Worm (Caenorhabditis elegans): ENCODE data around the gene orai-1.
A peak's percentile ranks its signal among the peaks of the same experiment; 100 is the strongest.

orai-1 gene

ce11 chrIII:617467-617866 lies 29.1 kb upstream of the orai-1 start, which contains the start of gene T19C3.2:
TSS of gene T19C3.2 (minus strand) at chrIII:617567.
- TF ChIP-seq ztf-11 (tag; optimal IDR thresholded peaks at IDR 0.05) (no peak), unc-39 (tag; optimal IDR thresholded peaks at IDR 0.05) (no peak), sptf-1 (tag; optimal IDR thresholded peaks at IDR 0.05) (no peak), mep-1 (tag; optimal IDR thresholded peaks at IDR 0.05) (no peak), elt-1 (tag; optimal IDR thresholded peaks at IDR 0.05; ENCODE audit: borderline replicate concordance, insufficient read depth) (no peak), nhr-2 (tag; optimal IDR thresholded peaks at IDR 0.05) (no peak), ceh-39 (tag; optimal IDR thresholded peaks at IDR 0.05) (no peak), ceh-43 (GFP tag; optimal IDR thresholded peaks at IDR 0.05) (no peak), drap-1 (GFP tag; optimal IDR thresholded peaks at IDR 0.05) (no peak), nhr-12 (tag; optimal IDR thresholded peaks at IDR 0.05) (no peak), zip-8 (tag; optimal IDR thresholded peaks at IDR 0.05) (no peak)

- TF ChIP-seq lsy-2 (tag; optimal IDR thresholded peaks at IDR 0.05) (no peak), lin-32 (GFP tag; optimal IDR thresholded peaks at IDR 0.05) (no peak), mep-1 (tag; optimal IDR thresholded peaks at IDR 0.05) (no peak), nhr-2 (tag; optimal IDR thresholded peaks at IDR 0.05) (no peak), elt-1 (tag; optimal IDR thresholded peaks at IDR 0.05; ENCODE audit: borderline replicate concordance, insufficient read depth) (no peak), unc-62 (GFP tag; optimal IDR thresholded peaks at IDR 0.05) (no peak), sptf-1 (tag; optimal IDR thresholded peaks at IDR 0.05) (no peak), ham-2 (GFP tag; optimal IDR thresholded peaks at IDR 0.05) (no peak), mab-5 (tag; optimal IDR thresholded peaks at IDR 0.05) (no peak), unc-39 (tag; optimal IDR thresholded peaks at IDR 0.05) (no peak), mls-2 (tag; optimal IDR thresholded peaks at IDR 0.05) (no peak), nhr-237 (tag; optimal IDR thresholded peaks at IDR 0.05) (no peak), tbx-8 (GFP tag; optimal IDR thresholded peaks at IDR 0.05) (no peak), blmp-1 (tag; optimal IDR thresholded peaks at IDR 0.05) (no peak), nhr-12 (tag; optimal IDR thresholded peaks at IDR 0.05) (no peak), pha-4 (tag; optimal IDR thresholded peaks at IDR 0.05) (no peak), zip-8 (tag; optimal IDR thresholded peaks at IDR 0.05) (no peak), hlh-1 (tag; optimal IDR thresholded peaks at IDR 0.05) (no peak), cnd-1 (tag; optimal IDR thresholded peaks at IDR 0.05) (no peak), nhr-76 (tag; optimal IDR thresholded peaks at IDR 0.05) (no peak)
These were observed 26.3 kb upstream of the orai-1 start, which contains the start of gene T19C3.4 for ce11 chrIII:620204-620718. TSS of gene T19C3.4 (minus strand) at chrIII:620254.

ce11 chrIII:623754-624153 lies 22.8 kb upstream of the orai-1 start:
- TF ChIP-seq ceh-43 (GFP tag; optimal IDR thresholded peaks at IDR 0.05) (no peak), ceh-39 (tag; optimal IDR thresholded peaks at IDR 0.05) (peak; percentile 51), ztf-11 (tag; optimal IDR thresholded peaks at IDR 0.05) (peak; percentile 35), hlh-1 (tag; optimal IDR thresholded peaks at IDR 0.05) (peak; percentile 63), elt-3 (tag; optimal IDR thresholded peaks at IDR 0.05) (peak; percentile 72), lin-32 (GFP tag; optimal IDR thresholded peaks at IDR 0.05) (peak; percentile 15), ces-1 (GFP tag; optimal IDR thresholded peaks at IDR 0.05) (peak; percentile 91), tbx-8 (GFP tag; optimal IDR thresholded peaks at IDR 0.05) (peak; percentile 9), sptf-1 (tag; optimal IDR thresholded peaks at IDR 0.05) (peak; percentile 59), nhr-12 (tag; optimal IDR thresholded peaks at IDR 0.05) (no peak), mep-1 (tag; optimal IDR thresholded peaks at IDR 0.05) (peak; percentile 79), unc-62 (GFP tag; optimal IDR thresholded peaks at IDR 0.05) (peak; percentile 88), lsy-2 (tag; optimal IDR thresholded peaks at IDR 0.05) (peak; percentile 40), lin-13 (tag; optimal IDR thresholded peaks at IDR 0.05) (peak; percentile 16), blmp-1 (tag; optimal IDR thresholded peaks at IDR 0.05) (no peak), flh-1 (GFP tag; optimal IDR thresholded peaks at IDR 0.05) (no peak), ham-2 (GFP tag; optimal IDR thresholded peaks at IDR 0.05) (peak; percentile 24), unc-120 (tag; optimal IDR thresholded peaks at IDR 0.05; ENCODE audit: poor library complexity, severe bottlenecking) (peak; percentile 99), nhr-76 (tag; optimal IDR thresholded peaks at IDR 0.05) (no peak), bed-3 (GFP tag; optimal IDR thresholded peaks at IDR 0.05) (no peak), mls-2 (tag; optimal IDR thresholded peaks at IDR 0.05) (peak; percentile 17), nhr-28 (tag; optimal IDR thresholded peaks at IDR 0.05) (no peak), cnd-1 (tag; optimal IDR thresholded peaks at IDR 0.05) (peak; percentile 63), nhr-237 (tag; optimal IDR thresholded peaks at IDR 0.05) (peak; percentile 84), snpc-4 (tag; optimal IDR thresholded peaks at IDR 0.05) (no peak), drap-1 (GFP tag; optimal IDR thresholded peaks at IDR 0.05) (peak; percentile 53), zip-8 (tag; optimal IDR thresholded peaks at IDR 0.05) (no peak), pha-4 (tag; optimal IDR thresholded peaks at IDR 0.05) (peak; percentile 95), mab-5 (tag; optimal IDR thresholded peaks at IDR 0.05) (peak; percentile 80), elt-1 (tag; optimal IDR thresholded peaks at IDR 0.05; ENCODE audit: borderline replicate concordance, insufficient read depth) (no peak), M03D4.4 (tag; optimal IDR thresholded peaks at IDR 0.05) (peak; percentile 40), ceh-83 (GFP tag; optimal IDR thresholded peaks at IDR 0.05) (no peak), nhr-2 (tag; optimal IDR thresholded peaks at IDR 0.05) (peak; percentile 41), sem-2 (GFP tag; optimal IDR thresholded peaks at IDR 0.05) (no peak), unc-39 (tag; optimal IDR thresholded peaks at IDR 0.05) (no peak)

Measured in whole organism, mixed stage, embryonic.